Fruit fly (Drosophila melanogaster): ENCODE measurements around the gene GstD5.
A peak's percentile ranks its signal among the peaks of the same experiment; 100 is the strongest.

- TF ChIP-seq tai (GFP tag; optimal IDR thresholded peaks at IDR 0.05) = no peak
- no peak for TF ChIP-seq jim (GFP tag; optimal IDR thresholded peaks at IDR 0.05)
- TF ChIP-seq pan (optimal IDR thresholded peaks at IDR 0.05) = no peak
- peak; percentile 39 for TF ChIP-seq CG9705 (GFP tag; optimal IDR thresholded peaks at IDR 0.05)
These were observed 5.5 kb upstream of the GstD5 start for dm6 chr3R:12369793-12370642.

Measured in whole organism, wandering third instar larva.